Worm (Caenorhabditis elegans): ENCODE measurements around the gene msrp-6.

DNA sequence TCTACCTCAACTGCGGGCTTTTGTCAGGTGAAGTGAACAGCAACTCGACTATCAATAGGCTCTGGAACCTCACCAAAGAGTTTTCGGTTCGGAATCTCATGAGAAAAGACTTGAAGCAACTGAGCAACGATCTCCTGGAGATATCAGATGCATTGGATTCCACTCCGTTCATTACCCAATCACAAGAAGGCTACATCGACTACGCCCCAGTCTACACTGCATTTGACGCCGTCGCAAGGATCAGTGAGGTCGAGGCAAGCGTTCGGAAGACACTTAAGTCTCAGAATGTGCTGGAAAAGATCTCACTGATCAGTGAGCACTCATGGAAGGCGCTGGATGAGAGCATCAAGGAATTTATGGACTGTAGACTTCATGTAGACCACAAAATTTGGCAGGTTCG is 41.0 kb upstream of the msrp-6 start:
- no peak for TF ChIP-seq nhr-25 (tag; optimal IDR thresholded peaks at IDR 0.05; ENCODE audit: borderline replicate concordance, insufficient read depth)
- no peak for TF ChIP-seq F49E8.2 (tag; optimal IDR thresholded peaks at IDR 0.05; ENCODE audit: borderline replicate concordance)
- no peak for TF ChIP-seq unc-62 (GFP tag; optimal IDR thresholded peaks at IDR 0.05 in 1 of 2)
- TF ChIP-seq unc-62 (tag; optimal IDR thresholded peaks at IDR 0.05) = no peak
- no peak for TF ChIP-seq nhr-11 (tag; optimal IDR thresholded peaks at IDR 0.05)
- no peak for TF ChIP-seq D1046.2 (GFP tag; IDR thresholded peaks at IDR 0.05)
- TF ChIP-seq mdl-1 (tag; optimal IDR thresholded peaks at IDR 0.05) = no peak
- no peak for TF ChIP-seq zfp-2 (tag; optimal IDR thresholded peaks at IDR 0.05)
- TF ChIP-seq dpl-1 (GFP tag; optimal IDR thresholded peaks at IDR 0.05) = no peak
- no peak for TF ChIP-seq nhr-10 (tag; optimal IDR thresholded peaks at IDR 0.05)
- TF ChIP-seq pha-4 (GFP tag; IDR thresholded peaks at IDR 0.05) = no peak
- TF ChIP-seq pha-4 (tag; optimal IDR thresholded peaks at IDR 0.05) = no peak
- TF ChIP-seq spr-1 (tag; optimal IDR thresholded peaks at IDR 0.05) = no peak
- no peak for TF ChIP-seq duxl-1 (tag; optimal IDR thresholded peaks at IDR 0.05; ENCODE audit: poor library complexity)
- TF ChIP-seq unc-130 (GFP tag; optimal IDR thresholded peaks at IDR 0.05) = no peak
